Worm (Caenorhabditis elegans): ENCODE measurements around the gene F47E1.20.
A peak's percentile ranks its signal among the peaks of the same experiment; 100 is the strongest.

Gene F47E1.20

DNA sequence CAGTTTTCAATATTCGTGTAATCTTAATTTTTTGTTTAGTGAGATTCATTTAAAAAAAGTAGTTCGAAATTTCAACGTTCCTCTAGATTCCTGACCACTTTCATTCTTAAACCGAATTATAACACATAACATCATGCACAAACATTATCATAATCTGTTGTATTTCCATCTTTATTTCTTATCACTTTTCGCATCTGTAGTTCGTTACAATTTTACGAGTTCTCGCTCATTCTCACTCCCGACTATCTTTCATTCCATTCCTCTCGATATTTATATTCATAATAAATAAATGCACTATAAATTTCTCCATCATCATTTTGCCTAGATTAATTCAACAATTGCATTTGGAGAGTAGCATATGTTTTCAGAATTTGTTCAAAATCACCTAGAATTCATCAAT, 32.5 kb downstream of the F47E1.20 start:
- TF ChIP-seq sup-37 (GFP tag; optimal IDR thresholded peaks at IDR 0.05) (no peak), lin-14 (GFP tag; optimal IDR thresholded peaks at IDR 0.05) (peak; percentile 11), elt-2 (tag; optimal IDR thresholded peaks at IDR 0.05) (peak; percentile 49)

DNA sequence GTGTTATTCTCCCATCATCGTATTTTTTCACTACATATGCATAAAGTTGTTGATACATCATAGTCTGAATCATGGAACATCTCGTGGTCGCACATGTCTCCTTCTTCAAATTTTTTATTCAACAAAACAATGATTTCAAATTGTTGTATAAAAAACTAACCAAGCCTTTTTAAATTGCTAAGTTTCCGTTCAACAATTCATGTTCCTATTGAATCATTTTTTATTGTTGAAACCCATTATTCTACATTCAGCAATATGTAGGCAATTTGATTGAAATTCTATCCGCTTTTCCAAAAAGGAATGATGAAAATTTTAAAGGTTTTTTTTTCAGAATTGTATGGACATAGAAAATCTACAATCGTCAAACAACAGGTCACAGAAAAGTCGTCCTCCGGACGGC, 33.9 kb downstream of the F47E1.20 start, which contains the start of gene ajm-1:
Gene ajm-1 (plus strand): TSS at position 301 of the 400 bp plus-strand sequence.
- no peak for TF ChIP-seq C34B4.2 (tag; optimal IDR thresholded peaks at IDR 0.05)
- TF ChIP-seq unc-62 (GFP tag; optimal IDR thresholded peaks at IDR 0.05), result no peak
- no peak for TF ChIP-seq vab-15 (tag; optimal IDR thresholded peaks at IDR 0.05)
- TF ChIP-seq unc-98 (GFP tag; IDR thresholded peaks at IDR 0.05), result no peak
- no peak for TF ChIP-seq aly-2 (tag; optimal IDR thresholded peaks at IDR 0.05)
- TF ChIP-seq unc-130 (tag; optimal IDR thresholded peaks at IDR 0.05), result no peak
- TF ChIP-seq pax-3 (tag; optimal IDR thresholded peaks at IDR 0.05), result no peak
- no peak for TF ChIP-seq ceh-63 (GFP tag; optimal IDR thresholded peaks at IDR 0.05)
- no peak for TF ChIP-seq lin-13 (GFP tag; optimal IDR thresholded peaks at IDR 0.05)
- no peak for TF ChIP-seq hlh-17 (GFP tag; optimal IDR thresholded peaks at IDR 0.05; ENCODE audit: borderline replicate concordance)
- TF ChIP-seq fkh-4 (tag; optimal IDR thresholded peaks at IDR 0.05; ENCODE audit: borderline replicate concordance), result no peak
- TF ChIP-seq mef-2 (tag; optimal IDR thresholded peaks at IDR 0.05), result no peak
- no peak for TF ChIP-seq dsc-1 (tag; optimal IDR thresholded peaks at IDR 0.05)
- no peak for TF ChIP-seq ets-5 (GFP tag; IDR thresholded peaks at IDR 0.05)
- TF ChIP-seq irx-1 (tag; optimal IDR thresholded peaks at IDR 0.05), result no peak
- TF ChIP-seq isw-1 (GFP tag; IDR thresholded peaks at IDR 0.05), result no peak
- no peak for TF ChIP-seq egl-13 (tag; optimal IDR thresholded peaks at IDR 0.05)
- TF ChIP-seq sox-4 (tag; optimal IDR thresholded peaks at IDR 0.05), result no peak
- no peak for TF ChIP-seq ztf-4 (tag; optimal IDR thresholded peaks at IDR 0.05)

DNA sequence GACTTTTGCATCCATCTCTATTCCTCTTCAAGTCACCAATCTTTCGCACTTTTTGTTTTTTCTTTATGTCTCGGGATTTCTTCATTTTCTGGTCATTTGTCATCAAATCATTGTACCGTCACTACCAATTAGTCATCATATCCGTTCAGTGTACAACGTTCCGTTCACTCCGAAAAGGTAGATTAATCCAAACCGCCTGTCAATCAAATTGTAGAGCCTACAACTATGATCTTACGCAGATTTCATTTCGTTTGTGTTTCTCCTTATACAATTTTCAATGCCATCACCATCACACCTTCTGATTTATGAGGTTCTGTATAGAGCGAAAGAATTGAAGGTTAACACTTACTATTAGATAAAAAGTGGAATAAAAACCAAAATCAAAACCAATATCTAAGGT, 37.1 kb downstream of the F47E1.20 start:
- TF ChIP-seq sox-4 (tag; optimal IDR thresholded peaks at IDR 0.05) (no peak), nhr-85 (tag) (peak; percentile 86), lin-14 (GFP tag; optimal IDR thresholded peaks at IDR 0.05) (peak; percentile 62), irx-1 (tag; optimal IDR thresholded peaks at IDR 0.05) (peak; percentile 36), unc-130 (tag; optimal IDR thresholded peaks at IDR 0.05) (no peak), blmp-1 (tag; optimal IDR thresholded peaks at IDR 0.05) (peak; percentile 33), mep-1 (tag; optimal IDR thresholded peaks at IDR 0.05) (peak; percentile 73), nhr-71 (tag; optimal IDR thresholded peaks at IDR 0.05) (peak; percentile 18), skn-1 (tag; optimal IDR thresholded peaks at IDR 0.05) (peak; percentile 6), rnt-1 (tag; optimal IDR thresholded peaks at IDR 0.05) (peak; percentile 13), ets-5 (GFP tag; IDR thresholded peaks at IDR 0.05) (no peak), lin-13 (GFP tag; optimal IDR thresholded peaks at IDR 0.05) (peak; percentile 10)

DNA sequence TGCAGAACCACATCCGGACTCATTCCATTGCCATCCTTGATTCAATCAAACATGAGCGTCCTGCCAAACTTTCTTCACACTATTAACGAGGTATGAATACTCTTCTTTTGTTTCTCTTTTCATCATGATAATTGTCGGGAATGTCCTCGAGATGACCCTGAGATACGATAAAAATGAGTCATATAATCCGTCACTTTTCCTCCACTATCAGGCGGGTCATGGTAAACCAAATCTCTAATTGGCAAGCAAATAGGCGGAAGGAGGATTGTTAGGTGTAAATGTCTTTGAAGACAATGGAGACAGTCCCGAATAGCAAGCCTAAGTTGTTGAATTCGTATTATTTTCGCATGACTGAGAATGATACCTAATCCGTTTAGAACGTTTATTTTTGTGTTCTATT, 39.9 kb downstream of the F47E1.20 start:
- TF ChIP-seq ceh-90 (tag; optimal IDR thresholded peaks at IDR 0.05) (no peak), dsc-1 (tag; optimal IDR thresholded peaks at IDR 0.05) (no peak), ama-1 (optimal IDR thresholded peaks at IDR 0.05) (no peak), blmp-1 (tag; optimal IDR thresholded peaks at IDR 0.05) (peak; percentile 60), lin-39 (tag; optimal IDR thresholded peaks at IDR 0.05) (no peak), ztf-4 (tag; optimal IDR thresholded peaks at IDR 0.05) (no peak), mdl-1 (tag; optimal IDR thresholded peaks at IDR 0.05) (no peak), nhr-47 (tag; optimal IDR thresholded peaks at IDR 0.05) (no peak), lin-14 (GFP tag; optimal IDR thresholded peaks at IDR 0.05) (peak; percentile 42), aly-2 (tag; optimal IDR thresholded peaks at IDR 0.05) (no peak), xbp-1 (tag; optimal IDR thresholded peaks at IDR 0.05) (no peak), mab-9 (GFP tag; IDR thresholded peaks at IDR 0.05) (no peak), dpl-1 (GFP tag; optimal IDR thresholded peaks at IDR 0.05) (no peak), lin-15B (tag; optimal IDR thresholded peaks at IDR 0.05) (no peak), pag-3 (tag; optimal IDR thresholded peaks at IDR 0.05; ENCODE audit: borderline replicate concordance, insufficient read depth) (no peak), mef-2 (tag; optimal IDR thresholded peaks at IDR 0.05) (no peak), nhr-85 (tag) (peak; percentile 75), efl-3 (GFP tag; optimal IDR thresholded peaks at IDR 0.05) (no peak), mep-1 (tag; optimal IDR thresholded peaks at IDR 0.05) (no peak), pqm-1 (tag; optimal IDR thresholded peaks at IDR 0.05) (no peak), efl-1 (optimal IDR thresholded peaks at IDR 0.05) (no peak), efl-1 (GFP tag; optimal IDR thresholded peaks at IDR 0.05 in 1 of 2) (no peak), isw-1 (GFP tag; IDR thresholded peaks at IDR 0.05) (no peak), rnt-1 (tag; optimal IDR thresholded peaks at IDR 0.05) (no peak), egl-27 (tag; optimal IDR thresholded peaks at IDR 0.05) (no peak), snu-23 (GFP tag; optimal IDR thresholded peaks at IDR 0.05) (no peak)

All from whole organism, L1 larva.